Worm (Caenorhabditis elegans) whole organism, late embryonic: ENCODE results near the gene F53E4.2.
"Not testable (repeated sequence)": the region's sequence is repeated elsewhere in the genome, so short reads cannot be mapped to it uniquely, and the experiment has no call there.

Experiments
- Y22D7AL.16 ChIP-seq: sonication (generic microtip); optimal IDR thresholded peaks from 2 replicates; lab custom pipeline; 2016; ENCODE audit warnings: missing genetic modification characterization, missing compliant biosample characterization
- ama-1 ChIP-seq: fragments of 150-350 bp; optimal IDR thresholded peaks from 2 replicates; lab custom pipeline; 2014
- ceh-6 ChIP-seq: fragments of 200-800 bp; sonication (Bioruptor generic); optimal IDR thresholded peaks from 2 replicates; lab custom pipeline; 2018; ENCODE audit warnings: mild to moderate bottlenecking, missing genetic modification characterization, missing compliant biosample characterization
- dve-1 ChIP-seq: sonication (generic microtip); optimal IDR thresholded peaks from 2 replicates; lab custom pipeline; 2017; ENCODE audit warnings: antibody characterized with exemption, mild to moderate bottlenecking, missing genetic modification characterization, missing compliant biosample characterization
- elt-2 ChIP-seq: sonication (generic microtip); optimal IDR thresholded peaks from 2 replicates; lab custom pipeline; 2016; ENCODE audit warnings: missing genetic modification reagents, missing genetic modification characterization, missing compliant biosample characterization
- lin-11 ChIP-seq: fragments of 200-800 bp; sonication (Bioruptor generic); optimal IDR thresholded peaks from 2 replicates; lab custom pipeline; 2018; ENCODE audit warnings: mild to moderate bottlenecking, missing genetic modification characterization, missing compliant biosample characterization
- mec-3 ChIP-seq: sonication (generic microtip); optimal IDR thresholded peaks from 2 replicates; lab custom pipeline; 2016; ENCODE audit warnings: borderline replicate concordance, missing genetic modification characterization, missing compliant biosample characterization
- nfya-1 ChIP-seq: sonication (generic microtip); optimal IDR thresholded peaks from 2 replicates; lab custom pipeline; 2017; ENCODE audit warnings: missing genetic modification characterization, mild to moderate bottlenecking, missing compliant biosample characterization, antibody characterized with exemption, moderate library complexity
- nhr-232 ChIP-seq: sonication (generic microtip); optimal IDR thresholded peaks from 2 replicates; lab custom pipeline; 2016; ENCODE audit warnings: missing genetic modification characterization, missing compliant biosample characterization
- pha-4 ChIP-seq: fragments of 150-350 bp; optimal IDR thresholded peaks from 2 replicates; lab custom pipeline; 2018; ENCODE audit warnings: missing biosample characterization, missing genetic modification reagents, missing genetic modification characterization
- rnt-1 ChIP-seq: sonication (generic microtip); optimal IDR thresholded peaks from 2 replicates; lab custom pipeline; 2016; ENCODE audit warnings: missing genetic modification characterization, missing compliant biosample characterization
- ttx-3 ChIP-seq: sonication (generic microtip); optimal IDR thresholded peaks from 2 replicates; lab custom pipeline; 2016; ENCODE audit warnings: missing genetic modification reagents, missing genetic modification characterization, missing compliant biosample characterization
- unc-55 ChIP-seq: sonication (generic microtip); optimal IDR thresholded peaks from 2 replicates; lab custom pipeline; 2017; ENCODE audit warnings: missing biosample characterization, missing genetic modification reagents, missing genetic modification characterization

DNA sequence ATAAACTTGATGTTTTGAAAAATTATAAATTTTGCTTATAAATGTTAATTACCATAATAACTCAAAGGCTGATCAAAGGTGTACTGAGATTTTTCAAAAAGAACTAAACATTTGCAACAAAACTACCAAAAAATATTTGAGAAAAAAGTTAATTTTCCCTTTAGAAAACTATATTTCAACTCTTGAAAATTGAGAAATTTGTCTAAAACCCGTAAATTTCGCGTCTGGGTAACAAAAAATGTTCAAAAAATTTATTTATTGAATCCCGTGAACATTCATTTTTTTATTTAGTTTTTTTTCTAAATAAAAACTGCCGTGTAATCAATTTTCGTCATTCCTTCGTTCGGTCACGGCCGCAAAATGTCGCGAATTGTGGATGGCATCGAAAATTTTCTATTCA, 15.9 kb downstream of the F53E4.2 start, which contains the start of gene K06B4.15:
- not testable (repeated sequence) for TF ChIP-seq Y22D7AL.16 (tag; lab: Kevin White, UChicago); elt-2 (tag; lab: Kevin White, UChicago); nfya-1; unc-55 (GFP tag; lab: Kevin White, UChicago); nhr-232 (tag; lab: Kevin White, UChicago); ttx-3 (tag; lab: Kevin White, UChicago); pha-4 (tag; lab: Kevin White, UChicago); ama-1 (lab: Kevin White, UChicago); rnt-1 (tag; lab: Kevin White, UChicago); mec-3; ceh-6; dve-1 (tag; lab: Kevin White, UChicago); lin-11 (tag; lab: Kevin White, UChicago)
